Worm (Caenorhabditis elegans) whole organism, L2 larva: ENCODE measurements around the gene F59A6.11.

ENCODE experiments used
- C34F6.9 ChIP-seq: fragments of 150-350 bp; optimal IDR thresholded peaks from 2 replicates; lab custom pipeline; 2014; ENCODE audit warnings: missing biosample characterization, missing genetic modification characterization
- F13H6.1 ChIP-seq: sonication (generic microtip); optimal IDR thresholded peaks from 2 replicates; lab custom pipeline; 2016; ENCODE audit warnings: missing genetic modification characterization, missing compliant biosample characterization
- R02D3.7 ChIP-seq: fragments of 150-350 bp; optimal IDR thresholded peaks from 2 replicates; lab custom pipeline; 2014; ENCODE audit warnings: missing biosample characterization, missing genetic modification characterization
- Y55F3AM.14 ChIP-seq: fragments of 200-800 bp; sonication (Bioruptor generic); optimal IDR thresholded peaks from 2 replicates; lab custom pipeline; 2018; ENCODE audit warnings: mild to moderate bottlenecking, missing genetic modification characterization, missing compliant biosample characterization
- ZK546.5 ChIP-seq: sonication (generic microtip); optimal IDR thresholded peaks from 2 replicates; lab custom pipeline; 2017; ENCODE audit warnings: missing biosample characterization, missing genetic modification characterization
- alr-1 ChIP-seq: fragments of 150-350 bp; optimal IDR thresholded peaks from 2 replicates; lab custom pipeline; 2014; ENCODE audit warnings: missing biosample characterization, missing genetic modification characterization
- aly-2 ChIP-seq: fragments of 150-350 bp; optimal IDR thresholded peaks from 2 replicates; lab custom pipeline; 2014; ENCODE audit warnings: missing biosample characterization, missing genetic modification characterization
- ama-1 ChIP-seq: fragments of 150-350 bp; optimal IDR thresholded peaks from 2 replicates; lab custom pipeline; 2018; ENCODE audit warnings: inconsistent platforms
- blmp-1 ChIP-seq: sonication (generic microtip); optimal IDR thresholded peaks from 2 replicates; lab custom pipeline; 2017; ENCODE audit warnings: missing genetic modification characterization, mild to moderate bottlenecking, missing compliant biosample characterization, antibody characterized with exemption, moderate library complexity; ENCODE audit not compliant: insufficient read depth
- ceh-16 ChIP-seq: fragments of 150-350 bp; optimal IDR thresholded peaks from 2 replicates; lab custom pipeline; 2014; ENCODE audit warnings: missing biosample characterization, missing genetic modification characterization
- ceh-82 ChIP-seq: fragments of 150-350 bp; optimal IDR thresholded peaks from 2 replicates; lab custom pipeline; 2014; ENCODE audit warnings: missing biosample characterization, missing genetic modification characterization
- crh-2 ChIP-seq: sonication (generic microtip); optimal IDR thresholded peaks from 2 replicates; lab custom pipeline; 2017; ENCODE audit warnings: missing biosample characterization, missing genetic modification characterization
- dmd-4 ChIP-seq: sonication (generic microtip); optimal IDR thresholded peaks from 2 replicates; lab custom pipeline; 2017; ENCODE audit warnings: missing biosample characterization, missing genetic modification characterization
- egl-27 ChIP-seq: sonication (generic microtip); optimal IDR thresholded peaks from 3 replicates; lab custom pipeline; 2017; ENCODE audit warnings: missing biosample characterization, missing genetic modification reagents, missing genetic modification characterization
- elt-1 ChIP-seq: fragments of 150-350 bp; optimal IDR thresholded peaks from 2 replicates; lab custom pipeline; 2014; ENCODE audit warnings: missing biosample characterization, missing genetic modification characterization
- elt-3 ChIP-seq: sonication (generic microtip); optimal IDR thresholded peaks from 2 replicates; lab custom pipeline; 2017; ENCODE audit warnings: missing biosample characterization, missing genetic modification characterization
- fos-1 ChIP-seq: fragments of 150-350 bp; optimal IDR thresholded peaks from 2 replicates; lab custom pipeline; 2014; ENCODE audit warnings: missing biosample characterization, missing genetic modification characterization
- gmeb-1 ChIP-seq: fragments of 150-350 bp; optimal IDR thresholded peaks from 2 replicates; lab custom pipeline; 2014; ENCODE audit warnings: missing biosample characterization, missing genetic modification characterization
- lin-11 ChIP-seq: fragments of 150-350 bp; sonication (generic microtip); optimal IDR thresholded peaks from 2 replicates; lab custom pipeline; 2014; ENCODE audit warnings: missing biosample characterization, missing genetic modification characterization, inconsistent platforms, mixed read lengths
- lin-13 ChIP-seq: fragments of 150-350 bp; optimal IDR thresholded peaks from 2 replicates; lab custom pipeline; 2014; ENCODE audit warnings: missing biosample characterization, missing genetic modification reagents, missing genetic modification characterization
- lin-39 ChIP-seq: fragments of 150-350 bp; optimal IDR thresholded peaks from 2 replicates; lab custom pipeline; 2014; ENCODE audit warnings: missing biosample characterization, missing genetic modification reagents, missing genetic modification characterization
- lsy-2 ChIP-seq, 2 experiments: fragments of 150-350 bp in 1 of 2; sonication (generic microtip) in 1 of 2; optimal IDR thresholded peaks; 2 replicates each; lab custom pipeline; 2014 to 2017; ENCODE audit warnings: missing biosample characterization in 2 of 2, missing genetic modification characterization in 2 of 2
- mab-5 ChIP-seq: fragments of 150-350 bp; optimal IDR thresholded peaks from 2 replicates; lab custom pipeline; 2014; ENCODE audit warnings: missing biosample characterization, missing genetic modification characterization
- mbf-1 ChIP-seq: sonication (generic microtip); optimal IDR thresholded peaks from 2 replicates; lab custom pipeline; 2017; ENCODE audit warnings: missing biosample characterization, missing genetic modification characterization
- mdl-1 ChIP-seq, 2 experiments: fragments of 150-350 bp in 1 of 2; sonication (generic microtip) in 1 of 2; optimal IDR thresholded peaks; 2 replicates each; lab custom pipeline; 2017; ENCODE audit warnings: missing biosample characterization in 2 of 2, missing genetic modification characterization in 2 of 2
- nhr-10 ChIP-seq: sonication (generic microtip); optimal IDR thresholded peaks from 2 replicates; lab custom pipeline; 2017; ENCODE audit warnings: missing biosample characterization, missing genetic modification characterization
- nhr-11 ChIP-seq: fragments of 150-350 bp; optimal IDR thresholded peaks from 2 replicates; lab custom pipeline; 2014; ENCODE audit warnings: missing biosample characterization, missing genetic modification characterization
- nhr-12 ChIP-seq: fragments of 150-350 bp; optimal IDR thresholded peaks from 2 replicates; lab custom pipeline; 2014; ENCODE audit warnings: missing biosample characterization, missing genetic modification characterization
- nhr-129 ChIP-seq: fragments of 150-350 bp; optimal IDR thresholded peaks from 2 replicates; lab custom pipeline; 2014; ENCODE audit warnings: missing biosample characterization, missing genetic modification characterization
- nhr-21 ChIP-seq: fragments of 150-350 bp; optimal IDR thresholded peaks from 2 replicates; lab custom pipeline; 2014; ENCODE audit warnings: missing biosample characterization, missing genetic modification characterization
- nhr-23 ChIP-seq: fragments of 150-350 bp; optimal IDR thresholded peaks from 2 replicates; lab custom pipeline; 2014; ENCODE audit warnings: missing biosample characterization, missing genetic modification reagents, missing genetic modification characterization
- nhr-237 ChIP-seq: fragments of 150-350 bp; optimal IDR thresholded peaks from 2 replicates; lab custom pipeline; 2014; ENCODE audit warnings: missing biosample characterization, missing genetic modification characterization
- nhr-25 ChIP-seq: fragments of 150-350 bp; sonication (generic microtip); optimal IDR thresholded peaks from 3 replicates; lab custom pipeline; 2014; ENCODE audit warnings: missing biosample characterization, missing genetic modification characterization
- nhr-6 ChIP-seq: fragments of 150-350 bp; optimal IDR thresholded peaks from 2 replicates; lab custom pipeline; 2014; ENCODE audit warnings: missing biosample characterization, missing genetic modification characterization
- nhr-77 ChIP-seq: fragments of 150-350 bp; optimal IDR thresholded peaks from 2 replicates; lab custom pipeline; 2014; ENCODE audit warnings: missing biosample characterization, missing genetic modification characterization
- peb-1 ChIP-seq: fragments of 150-350 bp; optimal IDR thresholded peaks from 2 replicates; lab custom pipeline; 2014; ENCODE audit warnings: missing biosample characterization, missing genetic modification characterization
- sem-4 ChIP-seq: fragments of 150-350 bp; optimal IDR thresholded peaks from 2 replicates; lab custom pipeline; 2014; ENCODE audit warnings: missing biosample characterization, missing genetic modification reagents, missing genetic modification characterization
- skn-1 ChIP-seq: sonication (generic microtip); optimal IDR thresholded peaks from 2 replicates; lab custom pipeline; 2017; ENCODE audit warnings: missing biosample characterization, missing genetic modification characterization
- sma-3 ChIP-seq: sonication (generic microtip); optimal IDR thresholded peaks from 2 replicates; lab custom pipeline; 2016; ENCODE audit warnings: missing genetic modification reagents, missing genetic modification characterization, missing compliant biosample characterization
- sma-9 ChIP-seq, 2 experiments: fragments of 150-350 bp in 1 of 2; sonication (generic microtip) in 1 of 2; optimal IDR thresholded peaks; 2 replicates each; lab custom pipeline; 2014 to 2016; ENCODE audit warnings: missing genetic modification characterization in 2 of 2, mild to moderate bottlenecking in 1 of 2, missing biosample characterization in 1 of 2, missing compliant biosample characterization in 1 of 2, missing genetic modification reagents in 1 of 2, moderate library complexity in 1 of 2
- snpc-4 ChIP-seq: fragments of 150-350 bp; optimal IDR thresholded peaks from 2 replicates; lab custom pipeline; 2014; ENCODE audit warnings: missing biosample characterization, missing genetic modification characterization
- unc-39 ChIP-seq: fragments of 150-350 bp; optimal IDR thresholded peaks from 2 replicates; lab custom pipeline; 2014; ENCODE audit warnings: missing biosample characterization, missing genetic modification characterization
- unc-55 ChIP-seq: fragments of 150-350 bp; sonication (generic microtip); optimal IDR thresholded peaks from 3 replicates; lab custom pipeline; 2014; ENCODE audit warnings: missing biosample characterization, missing genetic modification reagents, missing genetic modification characterization
- unc-62 ChIP-seq: fragments of 150-350 bp; optimal IDR thresholded peaks from 2 replicates; lab custom pipeline; 2014; ENCODE audit warnings: missing biosample characterization, missing genetic modification reagents, missing genetic modification characterization
- zag-1 ChIP-seq: fragments of 150-350 bp; optimal IDR thresholded peaks from 2 replicates; lab custom pipeline; 2014; ENCODE audit warnings: missing biosample characterization, missing genetic modification characterization
- ztf-1 ChIP-seq: fragments of 200-800 bp; sonication (Bioruptor generic); conservative IDR thresholded peaks from 2 replicates; pipeline ENCODE4 v1.3.6; 2022; ENCODE audit warnings: missing genetic modification characterization, missing compliant biosample characterization
- ztf-11 ChIP-seq: sonication (generic microtip); optimal IDR thresholded peaks from 2 replicates; lab custom pipeline; 2017; ENCODE audit warnings: missing biosample characterization, missing genetic modification characterization
- ztf-4 ChIP-seq: fragments of 150-350 bp; optimal IDR thresholded peaks from 2 replicates; lab custom pipeline; 2014; ENCODE audit warnings: missing biosample characterization, missing genetic modification characterization

Gene F59A6.11

DNA sequence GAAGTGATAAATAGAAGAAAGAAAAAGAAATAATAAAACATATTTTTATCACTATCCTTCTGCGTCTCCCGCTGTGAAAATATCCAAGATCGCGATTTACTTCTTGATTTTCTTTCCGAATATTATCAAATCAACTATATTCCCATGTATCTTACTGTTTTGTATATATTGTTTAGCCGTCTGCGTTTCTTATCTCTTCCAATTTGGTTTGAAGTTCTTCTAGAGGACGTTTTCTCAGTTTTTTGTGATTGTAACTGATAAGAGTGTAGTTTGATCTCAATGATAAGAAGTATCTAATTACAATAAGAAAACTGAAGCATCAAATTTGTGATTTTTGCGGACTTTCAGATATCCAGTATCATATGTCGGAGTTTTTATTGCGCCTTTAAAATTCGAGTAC lies 37.9 kb downstream of the F59A6.11 start:
- TF ChIP-seq sma-3 (GFP tag; lab: Kevin White, UChicago) (peak; percentile 19), fos-1 (tag; lab: Kevin White, UChicago) (peak; percentile 42), sma-9 (GFP tag; optimal IDR thresholded peaks at IDR 0.05; lab: Kevin White, UChicago) (peak; percentile 16), sma-9 (tag; optimal IDR thresholded peaks at IDR 0.05; lab: Kevin White, UChicago) (no peak), elt-3 (tag; lab: Kevin White, UChicago) (no peak)

DNA sequence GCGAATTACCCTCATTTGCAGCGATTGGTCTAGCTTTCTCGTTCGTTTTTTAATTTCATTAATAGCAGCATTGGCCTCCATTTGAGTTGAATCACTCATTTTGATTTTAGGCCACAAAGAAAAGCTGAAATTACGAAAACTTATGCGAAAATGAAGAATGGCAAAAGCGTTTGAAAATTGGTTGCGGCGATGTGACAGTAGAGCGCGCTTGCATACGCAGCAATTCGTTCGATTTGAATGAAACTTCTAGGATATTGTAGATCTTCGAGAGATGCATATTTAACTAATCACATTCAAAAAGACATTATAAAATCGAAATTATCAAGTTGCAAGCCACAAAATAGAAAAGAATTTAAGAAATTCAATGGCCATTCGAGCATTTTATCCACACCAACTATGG lies 38.8 kb downstream of the F59A6.11 start, which contains the start of gene ulp-2:
Gene ulp-2, minus strand, starts transcription at position 158 of the 400 bp plus-strand sequence.
- TF ChIP-seq unc-55 (GFP tag; lab: Kevin White, UChicago): peak; percentile 39
- TF ChIP-seq C34F6.9 (tag; lab: Kevin White, UChicago): peak; percentile 46
- no peak for TF ChIP-seq lin-11 (tag; lab: Kevin White, UChicago)
- peak in 1 of 2 experiments; percentile 26 for TF ChIP-seq lsy-2 (tag; optimal IDR thresholded peaks at IDR 0.05; lab: Kevin White, UChicago)
- TF ChIP-seq F13H6.1 (tag; lab: Kevin White, UChicago): no peak
- TF ChIP-seq sma-3 (GFP tag; lab: Kevin White, UChicago): no peak
- peak; percentile 58 for TF ChIP-seq nhr-129 (tag; lab: Kevin White, UChicago)

DNA sequence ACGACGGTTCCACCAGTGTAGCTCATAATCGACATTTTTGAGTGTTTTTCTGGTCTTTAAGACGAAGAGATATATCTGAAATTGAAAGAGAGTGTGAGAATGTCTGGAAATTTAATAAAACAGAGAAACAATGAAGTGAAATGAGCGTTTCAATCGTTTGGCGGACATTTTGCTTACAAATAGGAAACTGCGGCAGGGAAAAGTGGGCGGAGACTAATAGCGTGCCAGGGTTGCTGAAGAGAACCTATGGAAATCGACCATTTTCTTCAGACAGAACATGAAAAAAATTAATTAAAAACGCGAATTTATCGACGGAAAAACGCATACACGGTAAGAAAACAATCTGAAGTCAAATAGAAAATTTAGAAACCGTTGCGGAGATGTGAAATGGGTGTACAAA lies 43.2 kb downstream of the F59A6.11 start, which contains the start of gene pbs-3:
Gene pbs-3, minus strand, starts transcription at position 75 of the 400 bp plus-strand sequence.
- TF ChIP-seq Y55F3AM.14 (GFP tag; lab: Kevin White, UChicago) (no peak), aly-2 (tag; lab: Kevin White, UChicago) (no peak), elt-1 (tag; lab: Kevin White, UChicago) (no peak), ceh-82 (tag; lab: Kevin White, UChicago) (no peak), nhr-23 (tag; lab: Kevin White, UChicago) (no peak), ama-1 (lab: Kevin White, UChicago) (peak; percentile 60), unc-62 (GFP tag; lab: Kevin White, UChicago) (no peak), nhr-21 (tag; lab: Kevin White, UChicago) (peak; percentile 41), ZK546.5 (tag; lab: Kevin White, UChicago) (no peak), sma-3 (GFP tag; lab: Kevin White, UChicago) (peak; percentile 45), peb-1 (tag; lab: Kevin White, UChicago) (no peak), elt-3 (tag; lab: Kevin White, UChicago) (no peak), nhr-237 (tag; lab: Kevin White, UChicago) (no peak), dmd-4 (tag; lab: Kevin White, UChicago) (no peak), nhr-11 (tag; lab: Kevin White, UChicago) (no peak), zag-1 (tag; lab: Kevin White, UChicago) (no peak), nhr-25 (tag; lab: Kevin White, UChicago) (peak; percentile 46), mdl-1 (tag; optimal IDR thresholded peaks at IDR 0.05; lab: Kevin White, UChicago) (no peak), sem-4 (tag; lab: Kevin White, UChicago) (no peak), lsy-2 (tag; optimal IDR thresholded peaks at IDR 0.05; lab: Kevin White, UChicago) (peak; percentile 22 to 76), blmp-1 (tag; lab: Kevin White, UChicago) (no peak), unc-55 (GFP tag; lab: Kevin White, UChicago) (peak; percentile 79), lin-13 (GFP tag; lab: Kevin White, UChicago) (peak; percentile 76), mbf-1 (tag; lab: Kevin White, UChicago) (no peak), nhr-6 (tag; lab: Kevin White, UChicago) (no peak), F13H6.1 (tag; lab: Kevin White, UChicago) (peak; percentile 13), unc-39 (tag; lab: Kevin White, UChicago) (no peak), ceh-16 (tag; lab: Kevin White, UChicago) (no peak), ztf-4 (tag; lab: Kevin White, UChicago) (no peak), skn-1 (tag; lab: Kevin White, UChicago) (peak; percentile 89), lin-11 (tag; lab: Kevin White, UChicago) (peak; percentile 28), R02D3.7 (tag; lab: Kevin White, UChicago) (no peak), ztf-1 (no peak), lin-39 (tag; lab: Kevin White, UChicago) (no peak), ztf-11 (tag; lab: Kevin White, UChicago) (no peak), nhr-10 (no peak), mab-5 (tag; lab: Kevin White, UChicago) (no peak), nhr-129 (tag; lab: Kevin White, UChicago) (peak; percentile 84), snpc-4 (peak; percentile 33), C34F6.9 (tag; lab: Kevin White, UChicago) (peak; percentile 77), nhr-77 (no peak), sma-9 (GFP tag; optimal IDR thresholded peaks at IDR 0.05; lab: Kevin White, UChicago) (peak; percentile 33), sma-9 (tag; optimal IDR thresholded peaks at IDR 0.05; lab: Kevin White, UChicago) (no peak), crh-2 (tag; lab: Kevin White, UChicago) (peak; percentile 73), nhr-12 (tag; lab: Kevin White, UChicago) (no peak), fos-1 (tag; lab: Kevin White, UChicago) (peak; percentile 37), alr-1 (tag; lab: Kevin White, UChicago) (no peak), egl-27 (tag; lab: Kevin White, UChicago) (no peak), gmeb-1 (tag; lab: Kevin White, UChicago) (peak; percentile 25)
